Fruit fly (Drosophila melanogaster) whole organism, embryonic: ENCODE results near the gene CG1979.

Experiments
- Atf6 ChIP-seq: fragments of 200-800 bp; sonication (Bioruptor generic); IDR thresholded peaks from 2 replicates; pipeline ENCODE4 v1.3.6; 2022; ENCODE audit warnings: missing biosample characterization, missing genetic modification characterization
- BEAF-32 ChIP-seq: fragments of 200-800 bp; sonication (Bioruptor generic); optimal IDR thresholded peaks from 3 replicates; lab custom pipeline; 2017; ENCODE audit warnings: missing biosample characterization, missing genetic modification characterization, mild to moderate bottlenecking, moderate library complexity, missing genetic modification reagents
- CG10209 ChIP-seq: fragments of 200-800 bp; sonication (Bioruptor generic); optimal IDR thresholded peaks from 3 replicates; lab custom pipeline; 2017; ENCODE audit warnings: missing biosample characterization, mild to moderate bottlenecking, missing genetic modification characterization, missing genetic modification reagents
- CG10543 ChIP-seq: fragments of 200-800 bp; sonication (Bioruptor generic); optimal IDR thresholded peaks from 3 replicates; lab custom pipeline; 2017; ENCODE audit warnings: missing biosample characterization, mild to moderate bottlenecking, missing genetic modification characterization, moderate library complexity
- CG11085 ChIP-seq: fragments of 200-800 bp; sonication (Bioruptor generic); IDR thresholded peaks from 2 replicates; pipeline ENCODE4 v1.3.6; 2022; ENCODE audit warnings: missing biosample characterization, missing genetic modification characterization
- CG11560 ChIP-seq: fragments of 200-800 bp; sonication (Bioruptor generic); IDR thresholded peaks from 3 replicates; pipeline ENCODE4 v1.3.6; 2022; ENCODE audit warnings: missing biosample characterization, missing genetic modification characterization
- CG12219 ChIP-seq: fragments of 200-800 bp; sonication (Bioruptor generic); optimal IDR thresholded peaks from 3 replicates; lab custom pipeline; 2018; ENCODE audit warnings: missing biosample characterization, mild to moderate bottlenecking, missing genetic modification characterization
- CG12236 ChIP-seq: fragments of 200-800 bp; sonication (Bioruptor generic); optimal IDR thresholded peaks from 2 replicates; lab custom pipeline; 2016; ENCODE audit warnings: missing biosample characterization, missing genetic modification characterization
- CG1233 ChIP-seq: fragments of 200-800 bp; sonication (Bioruptor generic); optimal IDR thresholded peaks from 4 replicates; lab custom pipeline; 2018; ENCODE audit warnings: missing biosample characterization, mild to moderate bottlenecking, missing genetic modification characterization
- CG13894 ChIP-seq: fragments of 200-800 bp; sonication (Bioruptor generic); optimal IDR thresholded peaks from 3 replicates; lab custom pipeline; 2018; ENCODE audit warnings: missing biosample characterization, mild to moderate bottlenecking, missing genetic modification characterization, moderate library complexity
- CG15269 ChIP-seq: fragments of 200-800 bp; sonication (Bioruptor generic); optimal IDR thresholded peaks from 2 replicates; lab custom pipeline; 2018; ENCODE audit warnings: missing biosample characterization, mild to moderate bottlenecking, missing genetic modification characterization, moderate library complexity
- CG1832 ChIP-seq: fragments of 200-800 bp; sonication (Bioruptor generic); optimal IDR thresholded peaks from 2 replicates; lab custom pipeline; 2017; ENCODE audit warnings: missing biosample characterization, mild to moderate bottlenecking, missing genetic modification characterization, inconsistent platforms
- CG18599 ChIP-seq: fragments of 200-800 bp; sonication (Bioruptor generic); optimal IDR thresholded peaks from 3 replicates; lab custom pipeline; 2017; ENCODE audit warnings: missing biosample characterization, missing genetic modification characterization, mild to moderate bottlenecking, moderate library complexity, missing genetic modification reagents
- CG2712 ChIP-seq: fragments of 200-800 bp; optimal IDR thresholded peaks from 3 replicates; lab custom pipeline; 2019; ENCODE audit warnings: missing biosample characterization, mild to moderate bottlenecking, missing genetic modification characterization, moderate library complexity
- CG32767 ChIP-seq: fragments of 200-800 bp; sonication (Bioruptor generic); IDR thresholded peaks from 2 replicates; pipeline ENCODE4 v1.3.6; 2022; ENCODE audit warnings: missing biosample characterization, missing genetic modification characterization
- CG34224 ChIP-seq: fragments of 200-800 bp; sonication (Bioruptor generic); IDR thresholded peaks from 3 replicates; pipeline ENCODE4 v1.3.6; 2022; ENCODE audit warnings: missing biosample characterization, missing genetic modification characterization; ENCODE audit not compliant: partially characterized antibody
- CG3847 ChIP-seq: fragments of 200-800 bp; sonication (Bioruptor generic); IDR thresholded peaks from 2 replicates; pipeline ENCODE4 v1.3.6; 2022; ENCODE audit warnings: missing biosample characterization, missing genetic modification characterization
- CG8089 ChIP-seq: fragments of 200-800 bp; sonication (Bioruptor generic); optimal IDR thresholded peaks from 3 replicates; lab custom pipeline; 2016; ENCODE audit warnings: missing biosample characterization, missing genetic modification characterization
- CG8388 ChIP-seq: fragments of 200-800 bp; sonication (Bioruptor generic); optimal IDR thresholded peaks from 2 replicates; lab custom pipeline; 2019; ENCODE audit warnings: missing biosample characterization, mild to moderate bottlenecking, missing genetic modification characterization, moderate library complexity
- Chrac-16 ChIP-seq: fragments of 200-800 bp; sonication (Bioruptor generic); optimal IDR thresholded peaks from 3 replicates; lab custom pipeline; 2016; ENCODE audit warnings: missing biosample characterization, missing genetic modification characterization
- CrebB ChIP-seq: fragments of 200-800 bp; sonication (Bioruptor generic); optimal IDR thresholded peaks from 3 replicates; lab custom pipeline; 2018; ENCODE audit warnings: missing biosample characterization, mild to moderate bottlenecking, missing genetic modification characterization
- Dref ChIP-seq: fragments of 200-800 bp; sonication (Bioruptor generic); IDR thresholded peaks from 2 replicates; pipeline ENCODE4 v1.3.6; 2022; ENCODE audit warnings: missing biosample characterization, missing genetic modification characterization
- Fer2 ChIP-seq: fragments of 200-800 bp; sonication (Bioruptor generic); optimal IDR thresholded peaks from 2 replicates; lab custom pipeline; 2018; ENCODE audit warnings: missing biosample characterization, mild to moderate bottlenecking, missing genetic modification characterization, moderate library complexity
- HmgD ChIP-seq: fragments of 200-800 bp; sonication (Bioruptor generic); optimal IDR thresholded peaks from 3 replicates; lab custom pipeline; 2016; ENCODE audit warnings: missing biosample characterization, missing genetic modification characterization
- Hmx ChIP-seq: fragments of 200-800 bp; sonication (Bioruptor generic); optimal IDR thresholded peaks from 2 replicates; lab custom pipeline; 2016; ENCODE audit warnings: missing biosample characterization, missing genetic modification characterization
- Jarid2 ChIP-seq: fragments of 200-800 bp; sonication (Bioruptor generic); optimal IDR thresholded peaks from 3 replicates; lab custom pipeline; 2017; ENCODE audit warnings: mild to moderate bottlenecking, missing biosample characterization, missing genetic modification reagents, missing genetic modification characterization
- Lpt ChIP-seq: fragments of >200 bp; optimal IDR thresholded peaks from 2 replicates; lab custom pipeline; 2018; ENCODE audit warnings: missing biosample characterization, missing genetic modification characterization
- Pdp1 ChIP-seq, 2 experiments: fragments of 200-800 bp; sonication (Bioruptor generic); optimal IDR thresholded peaks; 3 replicates each; lab custom pipeline; 2016; ENCODE audit warnings: missing biosample characterization in 2 of 2, missing genetic modification characterization in 2 of 2, mild to moderate bottlenecking in 1 of 2, moderate library complexity in 1 of 2
- Stat92E ChIP-seq, 3 experiments: fragments of >200 bp in 2 of 3; fragments of 200-800 bp in 1 of 3; sonication (Bioruptor generic) in 1 of 3; optimal IDR thresholded peaks; 2 replicates each; lab custom pipeline; 2017 to 2019; ENCODE audit warnings: missing biosample characterization in 3 of 3, missing genetic modification characterization in 3 of 3, mild to moderate bottlenecking in 1 of 3, moderate library complexity in 1 of 3
- Vsx1 ChIP-seq: fragments of 200-800 bp; sonication (Bioruptor generic); optimal IDR thresholded peaks from 2 replicates; lab custom pipeline; 2017; ENCODE audit warnings: missing biosample characterization, mild to moderate bottlenecking, missing genetic modification characterization, missing genetic modification reagents
- btn ChIP-seq: fragments of 200-800 bp; sonication (Bioruptor generic); optimal IDR thresholded peaks from 2 replicates; lab custom pipeline; 2016; ENCODE audit warnings: missing biosample characterization, missing genetic modification characterization
- chinmo ChIP-seq: fragments of 200-800 bp; sonication (Bioruptor generic); IDR thresholded peaks from 4 replicates; pipeline ENCODE4 v1.3.6; 2022; ENCODE audit warnings: missing biosample characterization, missing genetic modification characterization; ENCODE audit not compliant: partially characterized antibody
- chn ChIP-seq: fragments of 200-800 bp; sonication (Bioruptor generic); optimal IDR thresholded peaks from 2 replicates; lab custom pipeline; 2016; ENCODE audit warnings: missing biosample characterization, missing genetic modification characterization
- ci ChIP-seq: fragments of 200-800 bp; sonication (Bioruptor generic); IDR thresholded peaks from 3 replicates; pipeline ENCODE4 v1.3.6; 2022; ENCODE audit warnings: missing biosample characterization, missing genetic modification characterization
- crol ChIP-seq: fragments of 200-800 bp; sonication (Bioruptor generic); IDR thresholded peaks from 2 replicates; pipeline ENCODE4 v1.3.6; 2022; ENCODE audit warnings: missing biosample characterization, missing genetic modification characterization
- dm ChIP-seq: fragments of 200-800 bp; sonication (Bioruptor generic); optimal IDR thresholded peaks from 3 replicates; lab custom pipeline; 2016; ENCODE audit warnings: missing biosample characterization, missing genetic modification characterization
- ewg ChIP-seq: fragments of 200-800 bp; sonication (Bioruptor generic); optimal IDR thresholded peaks from 3 replicates; lab custom pipeline; 2017; ENCODE audit warnings: mild to moderate bottlenecking, missing biosample characterization, missing genetic modification reagents, missing genetic modification characterization
- gce ChIP-seq: fragments of 200-800 bp; sonication (Bioruptor generic); IDR thresholded peaks from 3 replicates; pipeline ENCODE4 v1.3.6; 2022; ENCODE audit warnings: missing biosample characterization, missing genetic modification characterization
- gcm ChIP-seq: fragments of 200-800 bp; sonication (Bioruptor generic); optimal IDR thresholded peaks from 2 replicates; lab custom pipeline; 2019; ENCODE audit warnings: missing biosample characterization, mild to moderate bottlenecking, missing genetic modification characterization, moderate library complexity
- knrl ChIP-seq: fragments of 200-800 bp; sonication (Bioruptor generic); IDR thresholded peaks from 3 replicates; pipeline ENCODE4 v1.3.6; 2022; ENCODE audit warnings: missing biosample characterization, missing genetic modification characterization; ENCODE audit not compliant: partially characterized antibody
- mld ChIP-seq: fragments of 200-800 bp; sonication (Bioruptor generic); IDR thresholded peaks from 3 replicates; pipeline ENCODE4 v1.3.6; 2022; ENCODE audit warnings: missing biosample characterization, missing genetic modification characterization; ENCODE audit not compliant: partially characterized antibody
- nom ChIP-seq: fragments of 200-800 bp; sonication (Bioruptor generic); optimal IDR thresholded peaks from 2 replicates; lab custom pipeline; 2017; ENCODE audit warnings: missing biosample characterization, missing genetic modification characterization, mild to moderate bottlenecking, moderate library complexity, missing genetic modification reagents
- pho ChIP-seq: fragments of 200-800 bp; sonication (Bioruptor generic); optimal IDR thresholded peaks from 2 replicates; lab custom pipeline; 2016; ENCODE audit warnings: missing biosample characterization, missing genetic modification characterization
- pzg ChIP-seq: fragments of 200-800 bp; sonication (Bioruptor generic); optimal IDR thresholded peaks from 3 replicates; lab custom pipeline; 2018; ENCODE audit warnings: missing biosample characterization, mild to moderate bottlenecking, missing genetic modification characterization, moderate library complexity
- shn ChIP-seq: fragments of 200-800 bp; sonication (Bioruptor generic); optimal IDR thresholded peaks from 3 replicates; lab custom pipeline; 2016; ENCODE audit warnings: missing biosample characterization, missing genetic modification characterization
- stc ChIP-seq: fragments of 200-800 bp; sonication (Bioruptor generic); IDR thresholded peaks from 2 replicates; pipeline ENCODE4 v1.3.6; 2022; ENCODE audit warnings: missing biosample characterization, missing genetic modification characterization
- stwl ChIP-seq: fragments of 200-800 bp; sonication (Bioruptor generic); optimal IDR thresholded peaks from 3 replicates; lab custom pipeline; 2018; ENCODE audit warnings: missing biosample characterization, mild to moderate bottlenecking, missing genetic modification characterization, moderate library complexity
- twi ChIP-seq: fragments of 200-800 bp; optimal IDR thresholded peaks from 2 replicates; lab custom pipeline; 2019; ENCODE audit warnings: missing biosample characterization, mild to moderate bottlenecking, missing genetic modification characterization, moderate library complexity
- yki ChIP-seq: fragments of >200 bp; optimal IDR thresholded peaks from 3 replicates; lab custom pipeline; 2018

CG1979 gene

DNA sequence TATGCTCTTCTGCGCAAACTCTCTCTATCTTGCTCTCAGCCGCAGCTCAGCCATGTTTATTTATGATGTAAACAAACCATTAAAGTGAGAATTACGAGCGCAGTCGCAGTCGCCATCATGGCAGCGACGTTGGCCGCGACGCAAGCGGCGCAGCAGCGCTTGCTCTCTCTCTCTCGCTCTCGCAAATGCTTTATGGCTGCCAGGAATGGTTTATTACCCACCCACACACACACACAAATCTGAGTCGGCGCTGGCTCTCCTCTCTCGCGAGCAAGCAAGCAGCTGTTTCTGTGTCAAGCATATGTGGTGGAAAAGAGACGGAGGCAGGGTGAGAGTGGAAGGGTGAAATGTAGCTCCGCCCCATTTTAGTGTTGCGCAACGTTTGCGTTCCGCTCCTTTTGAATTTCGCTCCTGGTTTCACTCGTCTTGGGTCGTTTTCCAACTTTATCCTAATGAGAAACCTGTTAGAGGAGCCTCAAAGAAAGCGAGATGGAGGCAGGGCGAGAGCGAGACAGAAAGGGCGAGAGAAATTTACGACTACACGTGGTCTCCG lies 17.1 kb upstream of the CG1979 start (continued):
- TF ChIP-seq CG34224 (GFP tag; lab: Robert Waterston, UW) (peak; percentile 41; the same call in 2 of the 3 replicates), ewg (GFP tag; lab: Kevin White, UChicago) (peak; percentile 98), knrl (GFP tag; lab: Robert Waterston, UW) (no peak), chn (GFP tag; lab: Kevin White, UChicago) (peak; percentile 32), stc (GFP tag; lab: Robert Waterston, UW) (peak; percentile 26; the same call in 1 of the 2 replicates), crol (GFP tag; lab: Robert Waterston, UW) (peak; percentile 72), CG12236 (GFP tag; lab: Kevin White, UChicago) (no peak), CG15269 (tag; lab: Kevin White, UChicago) (no peak), twi (tag; lab: Kevin White, UChicago) (peak; percentile 97), HmgD (peak; percentile 51), mld (GFP tag; lab: Robert Waterston, UW) (0 out of 3 replicates have a peak, but pooled peaks have one; percentile 5), Stat92E (GFP tag; optimal IDR thresholded peaks at IDR 0.05; lab: Kevin White, UChicago) (peak in 1 of 3 experiments; percentile 17), CG18599 (GFP tag; lab: Kevin White, UChicago) (peak; percentile 60), Dref (GFP tag; lab: Robert Waterston, UW) (no peak), dm (GFP tag; lab: Kevin White, UChicago) (peak; percentile 55), btn (GFP tag; lab: Kevin White, UChicago) (no peak), CG2712 (tag; lab: Kevin White, UChicago) (peak; percentile 14), yki (lab: Kevin White, UChicago) (peak; percentile 37), stwl (tag; lab: Kevin White, UChicago) (peak; percentile 78), CG12219 (GFP tag; lab: Kevin White, UChicago) (no peak), CG8388 (no peak), CG8089 (GFP tag; lab: Kevin White, UChicago) (peak; percentile 11), ci (GFP tag; lab: Robert Waterston, UW) (peak; percentile 36; the same call in 2 of the 3 replicates), gcm (GFP tag; lab: Kevin White, UChicago) (peak; percentile 47), CG1233 (GFP tag; lab: Kevin White, UChicago) (no peak), CG13894 (tag; lab: Kevin White, UChicago) (peak; percentile 18), CG32767 (GFP tag; lab: Robert Waterston, UW) (0 out of 2 replicates have a peak, but pooled peaks have one; percentile 18), Atf6 (GFP tag; lab: Robert Waterston, UW) (no peak), CG11085 (GFP tag; lab: Robert Waterston, UW) (no peak), Hmx (GFP tag; lab: Kevin White, UChicago) (no peak), Chrac-16 (GFP tag; lab: Kevin White, UChicago) (no peak), Lpt (no peak), Fer2 (tag; lab: Kevin White, UChicago) (no peak), CG10543 (peak; percentile 27), nom (GFP tag; lab: Kevin White, UChicago) (peak; percentile 11), chinmo (GFP tag; lab: Robert Waterston, UW) (peak; percentile 89; the same call in 1 of the 4 replicates), pho (GFP tag; lab: Kevin White, UChicago) (peak; percentile 3), CG11560 (no peak), BEAF-32 (GFP tag; lab: Kevin White, UChicago) (no peak), Vsx1 (GFP tag; lab: Kevin White, UChicago) (peak; percentile 27), Pdp1 (GFP tag; optimal IDR thresholded peaks at IDR 0.05; lab: Kevin White, UChicago) (peak; percentile 11 to 86), Jarid2 (GFP tag; lab: Kevin White, UChicago) (peak; percentile 43), pzg (GFP tag; lab: Kevin White, UChicago) (peak; percentile 3), CG1832 (GFP tag; lab: Kevin White, UChicago) (peak; percentile 95), gce (GFP tag; lab: Robert Waterston, UW) (0 out of 3 replicates have a peak, but pooled peaks have one; percentile 36), shn (no peak), CG10209 (GFP tag; lab: Kevin White, UChicago) (peak; percentile 2), CrebB (tag; lab: Kevin White, UChicago) (peak; percentile 35), CG3847 (no peak)
